Worm (Caenorhabditis elegans): Measurements from ENCODE around the gene col-130.

DNA sequence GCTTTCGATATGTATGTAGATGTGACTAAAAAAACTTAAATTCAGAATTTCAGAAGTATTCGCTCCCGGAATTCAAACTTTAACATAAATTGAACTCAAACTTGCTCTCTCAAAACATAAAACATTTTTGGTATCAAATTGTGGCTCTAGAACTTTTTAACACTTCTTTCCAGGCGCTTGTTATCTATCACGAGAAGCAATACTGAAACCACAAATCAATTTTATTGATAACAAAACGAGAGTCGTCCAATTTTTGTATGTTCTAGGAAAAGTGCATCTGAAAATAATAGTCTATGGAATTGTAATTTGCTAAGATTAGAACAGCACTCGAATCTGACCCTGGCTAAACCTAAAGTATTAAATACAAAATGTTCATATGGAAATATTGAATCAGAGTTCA, 49.4 kb downstream of the col-130 start:
- no peak for TF ChIP-seq unc-39 (tag; optimal IDR thresholded peaks at IDR 0.05)
- TF ChIP-seq hif-1 (tag; optimal IDR thresholded peaks at IDR 0.05) = no peak
- no peak for TF ChIP-seq ceh-28 (tag; optimal IDR thresholded peaks at IDR 0.05)
- no peak for TF ChIP-seq lin-39 (tag; optimal IDR thresholded peaks at IDR 0.05)
- TF ChIP-seq daf-19 (GFP tag; conservative IDR thresholded peaks at IDR 0.05) = no peak
